Fruit fly (Drosophila melanogaster): ENCODE results near the gene CG6999.
A peak's percentile ranks its signal among the peaks of the same experiment; 100 is the strongest.

Gene CG6999

dm6 chrX:9047725-9048384 lies 40.3 kb upstream of the CG6999 start (continued):
- TF ChIP-seq ssp (GFP tag; IDR thresholded peaks at IDR 0.05) = 0 out of 2 replicates have a peak, but pooled peaks have one; percentile 22
- no peak for TF ChIP-seq TFAM (GFP tag; optimal IDR thresholded peaks at IDR 0.05)
- no peak for TF ChIP-seq Doc2 (GFP tag; IDR thresholded peaks at IDR 0.05)
- TF ChIP-seq CG2678 (tag; optimal IDR thresholded peaks at IDR 0.05) = peak; percentile 79
- TF ChIP-seq CG8290 (GFP tag; optimal IDR thresholded peaks at IDR 0.05) = peak; percentile 46
- no peak for TF ChIP-seq CG8290 (tag; optimal IDR thresholded peaks at IDR 0.05)
- TF ChIP-seq CG30403 (GFP tag; optimal IDR thresholded peaks at IDR 0.05) = peak; percentile 75
- TF ChIP-seq Rfx (GFP tag; IDR thresholded peaks at IDR 0.05) = no peak
- peak in 1 of 2 experiments; percentile 98 for TF ChIP-seq Hr78 (GFP tag; optimal IDR thresholded peaks at IDR 0.05)
- TF ChIP-seq CG12155 (GFP tag; optimal IDR thresholded peaks at IDR 0.05) = no peak
- no peak for TF ChIP-seq sd (tag; optimal IDR thresholded peaks at IDR 0.05)
- no peak for TF ChIP-seq CG8089 (GFP tag; optimal IDR thresholded peaks at IDR 0.05)
- no peak for TF ChIP-seq CG14441 (GFP tag; IDR thresholded peaks at IDR 0.05)
- TF ChIP-seq tup (GFP tag; optimal IDR thresholded peaks at IDR 0.05) = no peak
- no peak for TF ChIP-seq CG9797 (GFP tag; optimal IDR thresholded peaks at IDR 0.05)
- peak; percentile 26 for TF ChIP-seq CG10209 (GFP tag; optimal IDR thresholded peaks at IDR 0.05)
- TF ChIP-seq Oli (tag; optimal IDR thresholded peaks at IDR 0.05) = peak; percentile 82
- TF ChIP-seq Sox102F (GFP tag; optimal IDR thresholded peaks at IDR 0.05) = peak; percentile 84
- TF ChIP-seq chn (GFP tag; optimal IDR thresholded peaks at IDR 0.05) = peak; percentile 3
- TF ChIP-seq tgo (GFP tag; IDR thresholded peaks at IDR 0.05) = peak; percentile 31; the same call in 1 of the 3 replicates
- TF ChIP-seq zf30C (GFP tag; optimal IDR thresholded peaks at IDR 0.05) = no peak
- peak; percentile 8; the same call in 1 of the 2 replicates for TF ChIP-seq CG3847 (GFP tag; IDR thresholded peaks at IDR 0.05)
- TF ChIP-seq CG11696 (GFP tag; IDR thresholded peaks at IDR 0.05) = peak; percentile 94
- no peak for TF ChIP-seq CG8765 (GFP tag; IDR thresholded peaks at IDR 0.05)
- TF ChIP-seq CG14014 (GFP tag; IDR thresholded peaks at IDR 0.05) = peak; percentile 42; the same call in 1 of the 2 replicates
- peak in 1 of 3 experiments; percentile 89 for TF ChIP-seq lola (GFP tag; optimal IDR thresholded peaks at IDR 0.05)
- no peak for TF ChIP-seq CG42726 (GFP tag; IDR thresholded peaks at IDR 0.05; ENCODE audit: partially characterized antibody)
- TF ChIP-seq CG1792 (GFP tag; optimal IDR thresholded peaks at IDR 0.05) = no peak
- no peak for TF ChIP-seq slp2 (GFP tag; optimal IDR thresholded peaks at IDR 0.05)
- TF ChIP-seq da (GFP tag; optimal IDR thresholded peaks at IDR 0.05) = no peak
- TF ChIP-seq nerfin-1 (tag; optimal IDR thresholded peaks at IDR 0.05) = peak; percentile 72
- no peak for TF ChIP-seq ham (GFP tag; IDR thresholded peaks at IDR 0.05)
- TF ChIP-seq CG10565 (GFP tag; optimal IDR thresholded peaks at IDR 0.05) = no peak
- TF ChIP-seq slbo (GFP tag; IDR thresholded peaks at IDR 0.05) = no peak
- no peak for TF ChIP-seq CG2199 (GFP tag; IDR thresholded peaks at IDR 0.05)
- no peak for TF ChIP-seq CG10462 (GFP tag; optimal IDR thresholded peaks at IDR 0.05)
- no peak for TF ChIP-seq lov (optimal IDR thresholded peaks at IDR 0.05)
- no peak for TF ChIP-seq lov (GFP tag; IDR thresholded peaks at IDR 0.05)
- peak; percentile 63 for TF ChIP-seq CG16815 (GFP tag; optimal IDR thresholded peaks at IDR 0.05)
- TF ChIP-seq CG10267 (tag; optimal IDR thresholded peaks at IDR 0.05) = peak; percentile 81
- peak; percentile 92 for TF ChIP-seq CG2712 (tag; optimal IDR thresholded peaks at IDR 0.05)
- no peak for TF ChIP-seq CG1603 (tag; optimal IDR thresholded peaks at IDR 0.05)
- no peak for TF ChIP-seq HLH54F (GFP tag; optimal IDR thresholded peaks at IDR 0.05)
- peak; percentile 63 for TF ChIP-seq sqz (GFP tag; optimal IDR thresholded peaks at IDR 0.05)
- peak; percentile 1 for TF ChIP-seq CG18599 (GFP tag; optimal IDR thresholded peaks at IDR 0.05)
- no peak for TF ChIP-seq CG31224 (GFP tag; IDR thresholded peaks at IDR 0.05)
- TF ChIP-seq CG7271 (tag; optimal IDR thresholded peaks at IDR 0.05) = peak; percentile 3
- TF ChIP-seq sisA (GFP tag; IDR thresholded peaks at IDR 0.05) = peak; percentile 40; the same call in 1 of the 2 replicates
- peak; percentile 79 for TF ChIP-seq unpg (GFP tag; optimal IDR thresholded peaks at IDR 0.05)
- peak; percentile 75 for TF ChIP-seq trem (tag; optimal IDR thresholded peaks at IDR 0.05)

Measured in whole organism, embryonic.